Worm (Caenorhabditis elegans) whole organism, L4 larva: ENCODE data around the gene nca-2.

Experiments used
- F26F4.8 ChIP-seq: fragments of 200-800 bp; sonication (Bioruptor generic); conservative IDR thresholded peaks from 2 replicates; pipeline ENCODE4 v1.3.6; 2022; ENCODE audit warnings: missing genetic modification characterization, missing compliant biosample characterization
- F44E2.7 ChIP-seq: fragments of 200-800 bp; sonication (Bioruptor generic); IDR thresholded peaks from 2 replicates; pipeline ENCODE4 v2.1.2; 2022; ENCODE audit warnings: missing genetic modification characterization, missing compliant biosample characterization
- F49E8.2 ChIP-seq: sonication (generic microtip); optimal IDR thresholded peaks from 2 replicates; lab custom pipeline; 2016; ENCODE audit warnings: missing compliant biosample characterization, mild to moderate bottlenecking, missing genetic modification characterization, borderline replicate concordance
- R02D3.7 ChIP-seq: fragments of 150-350 bp; sonication (generic microtip); optimal IDR thresholded peaks from 3 replicates; lab custom pipeline; 2014; ENCODE audit warnings: missing biosample characterization, missing genetic modification characterization
- T20F7.1 ChIP-seq: fragments of 200-800 bp; sonication (Bioruptor generic); optimal IDR thresholded peaks from 2 replicates; lab custom pipeline; 2018; ENCODE audit warnings: mild to moderate bottlenecking, missing genetic modification characterization, missing compliant biosample characterization
- T26A8.4 ChIP-seq: fragments of 200-800 bp; sonication (Bioruptor generic); IDR thresholded peaks from 2 replicates; pipeline ENCODE4 v1.3.6; 2022; ENCODE audit warnings: missing genetic modification characterization, missing compliant biosample characterization
- Y105C5A.15 ChIP-seq: fragments of 200-800 bp; sonication (Bioruptor generic); IDR thresholded peaks from 2 replicates; pipeline ENCODE4 v1.3.6; 2022; ENCODE audit warnings: missing genetic modification characterization, missing compliant biosample characterization
- Y48G9A.11 ChIP-seq: fragments of 200-800 bp; sonication (Bioruptor generic); IDR thresholded peaks from 2 replicates; pipeline ENCODE4 v1.3.6; 2022; ENCODE audit warnings: missing genetic modification reagents, missing genetic modification characterization, missing compliant biosample characterization
- ZK337.2 ChIP-seq: fragments of 200-800 bp; sonication (Bioruptor generic); IDR thresholded peaks from 2 replicates; pipeline ENCODE4 v1.3.6; 2022; ENCODE audit warnings: missing genetic modification reagents, missing genetic modification characterization, missing compliant biosample characterization
- ZK546.5 ChIP-seq, 2 experiments: sonication (generic microtip); optimal IDR thresholded peaks; 2 replicates each; lab custom pipeline; 2017; ENCODE audit warnings: missing biosample characterization in 2 of 2, missing genetic modification characterization in 2 of 2
- aly-2 ChIP-seq: sonication (generic microtip); optimal IDR thresholded peaks from 2 replicates; lab custom pipeline; 2018; ENCODE audit warnings: missing biosample characterization, missing genetic modification characterization
- ama-1 ChIP-seq: fragments of 150-350 bp; optimal IDR thresholded peaks from 2 replicates; lab custom pipeline; 2014; ENCODE audit warnings: inconsistent platforms, mixed read lengths
- ceh-20 ChIP-seq: fragments of 200-800 bp; sonication (Bioruptor generic); IDR thresholded peaks from 2 replicates; pipeline ENCODE4 v1.3.6; 2022; ENCODE audit warnings: missing genetic modification reagents, missing genetic modification characterization, missing compliant biosample characterization
- ceh-28 ChIP-seq: fragments of 150-350 bp; optimal IDR thresholded peaks from 2 replicates; lab custom pipeline; 2014; ENCODE audit warnings: missing biosample characterization, missing genetic modification reagents, missing genetic modification characterization
- ceh-44 ChIP-seq: fragments of 200-800 bp; sonication (Bioruptor generic); IDR thresholded peaks from 2 replicates; pipeline ENCODE4 v1.3.6; 2022; ENCODE audit warnings: missing genetic modification reagents, missing genetic modification characterization, missing compliant biosample characterization
- ceh-62 ChIP-seq: sonication (generic microtip); optimal IDR thresholded peaks from 2 replicates; lab custom pipeline; 2017; ENCODE audit warnings: missing biosample characterization, missing genetic modification characterization
- ceh-82 ChIP-seq: sonication (generic microtip); optimal IDR thresholded peaks from 2 replicates; lab custom pipeline; 2017; ENCODE audit warnings: missing biosample characterization, missing genetic modification characterization
- daf-16 ChIP-seq, 3 experiments: sonication (generic microtip); optimal IDR thresholded peaks; 2 replicates each; lab custom pipeline; 2016 to 2017; ENCODE audit warnings: missing genetic modification characterization in 3 of 3, missing genetic modification reagents in 3 of 3, mild to moderate bottlenecking in 2 of 3, missing compliant biosample characterization in 2 of 3, missing biosample characterization in 1 of 3, moderate library complexity in 1 of 3
- daf-8 ChIP-seq: fragments of 200-800 bp; sonication (Bioruptor generic); IDR thresholded peaks from 2 replicates; pipeline ENCODE4 v1.3.6; 2022; ENCODE audit warnings: missing genetic modification characterization, missing compliant biosample characterization
- dmd-6 ChIP-seq: fragments of 200-800 bp; sonication (Bioruptor generic); IDR thresholded peaks from 2 replicates; pipeline ENCODE4 v1.3.6; 2022; ENCODE audit warnings: missing genetic modification reagents, missing genetic modification characterization, missing compliant biosample characterization
- egl-43 ChIP-seq: fragments of 200-800 bp; sonication (Bioruptor generic); IDR thresholded peaks from 2 replicates; pipeline ENCODE4 v1.3.6; 2022; ENCODE audit warnings: missing genetic modification reagents, missing genetic modification characterization, missing compliant biosample characterization
- fkh-10 ChIP-seq: fragments of 150-350 bp; optimal IDR thresholded peaks from 2 replicates; lab custom pipeline; 2014; ENCODE audit warnings: missing biosample characterization, missing genetic modification reagents, missing genetic modification characterization
- hif-1 ChIP-seq, 2 experiments: sonication (generic microtip); optimal IDR thresholded peaks; 2 replicates each; lab custom pipeline; 2016 to 2017; ENCODE audit warnings: missing compliant biosample characterization in 2 of 2, missing genetic modification characterization in 2 of 2, missing genetic modification reagents in 2 of 2, missing genotype in 2 of 2, mild to moderate bottlenecking in 1 of 2
- hmg-1.1 ChIP-seq: fragments of 200-800 bp; sonication (Bioruptor generic); IDR thresholded peaks from 2 replicates; pipeline ENCODE4 v1.3.6; 2022; ENCODE audit warnings: missing genetic modification reagents, missing genetic modification characterization, missing compliant biosample characterization
- jun-1 ChIP-seq: fragments of 150-350 bp; optimal IDR thresholded peaks from 2 replicates; lab custom pipeline; 2014; ENCODE audit warnings: missing biosample characterization, missing genetic modification reagents, missing genetic modification characterization
- lin-1 ChIP-seq: fragments of 200-800 bp; sonication (Bioruptor generic); IDR thresholded peaks from 2 replicates; pipeline ENCODE4 v1.3.6; 2022; ENCODE audit warnings: missing genetic modification reagents, missing genetic modification characterization, missing compliant biosample characterization
- lin-13 ChIP-seq: fragments of 150-350 bp; optimal IDR thresholded peaks from 2 replicates; lab custom pipeline; 2014; ENCODE audit warnings: missing biosample characterization, missing genetic modification reagents, missing genetic modification characterization
- lin-15B ChIP-seq: fragments of 150-350 bp; sonication (generic microtip); optimal IDR thresholded peaks from 3 replicates; lab custom pipeline; 2014; ENCODE audit warnings: missing biosample characterization, missing genetic modification characterization
- lin-38 ChIP-seq: fragments of 200-800 bp; sonication (Bioruptor generic); IDR thresholded peaks from 2 replicates; pipeline ENCODE4 v1.3.6; 2022; ENCODE audit warnings: missing genetic modification reagents, missing genetic modification characterization, missing compliant biosample characterization
- lir-3 ChIP-seq: sonication (generic microtip); optimal IDR thresholded peaks from 2 replicates; lab custom pipeline; 2016; ENCODE audit warnings: mild to moderate bottlenecking, missing genetic modification characterization, missing compliant biosample characterization
- mdl-1 ChIP-seq, 2 experiments: fragments of 150-350 bp in 1 of 2; sonication (generic microtip) in 1 of 2; optimal IDR thresholded peaks; 2 replicates each; lab custom pipeline; 2014 to 2017; ENCODE audit warnings: missing biosample characterization in 2 of 2, missing genetic modification characterization in 2 of 2
- mdt-29 ChIP-seq: fragments of 200-800 bp; sonication (Bioruptor generic); IDR thresholded peaks from 2 replicates; pipeline ENCODE4 v1.3.6; 2022; ENCODE audit warnings: missing genetic modification reagents, missing genetic modification characterization, missing compliant biosample characterization
- mep-1 ChIP-seq: fragments of 150-350 bp; sonication (generic microtip); optimal IDR thresholded peaks from 3 replicates; lab custom pipeline; 2014; ENCODE audit warnings: missing biosample characterization, missing genetic modification characterization
- mxl-3 ChIP-seq: fragments of 200-800 bp; sonication (Bioruptor generic); optimal IDR thresholded peaks from 2 replicates; lab custom pipeline; 2018; ENCODE audit warnings: mild to moderate bottlenecking, missing genetic modification characterization, missing compliant biosample characterization
- nhr-10 ChIP-seq: fragments of 150-350 bp; optimal IDR thresholded peaks from 2 replicates; lab custom pipeline; 2014; ENCODE audit warnings: missing biosample characterization, missing genetic modification characterization
- nhr-102 ChIP-seq: sonication (generic microtip); optimal IDR thresholded peaks from 2 replicates; lab custom pipeline; 2016; ENCODE audit warnings: mild to moderate bottlenecking, missing genetic modification characterization, moderate library complexity, missing compliant biosample characterization
- nhr-11 ChIP-seq: fragments of 150-350 bp; optimal IDR thresholded peaks from 2 replicates; lab custom pipeline; 2014; ENCODE audit warnings: missing biosample characterization, missing genetic modification characterization
- nhr-41 ChIP-seq: fragments of 200-800 bp; sonication (Bioruptor generic); IDR thresholded peaks from 2 replicates; pipeline ENCODE4 v1.3.6; 2022; ENCODE audit warnings: missing genetic modification reagents, missing genetic modification characterization, missing compliant biosample characterization
- nhr-48 ChIP-seq: sonication (generic microtip); optimal IDR thresholded peaks from 2 replicates; lab custom pipeline; 2016; ENCODE audit warnings: mild to moderate bottlenecking, missing genetic modification characterization, missing compliant biosample characterization
- nhr-6 ChIP-seq: fragments of 150-350 bp; optimal IDR thresholded peaks from 2 replicates; lab custom pipeline; 2014; ENCODE audit warnings: missing biosample characterization, missing genetic modification characterization
- pha-4 ChIP-seq, 2 experiments: fragments of 150-350 bp in 1 of 2; fragments of 200-800 bp in 1 of 2; sonication (Bioruptor generic) in 1 of 2; IDR thresholded peaks in 1 of 2; optimal IDR thresholded peaks in 1 of 2; 2 replicates each; pipeline versions ENCODE4 v1.3.6 to Lab custom; 2014 to 2022; ENCODE audit warnings: missing genetic modification characterization in 2 of 2, missing genetic modification reagents in 2 of 2, missing biosample characterization in 1 of 2, missing compliant biosample characterization in 1 of 2
- pqm-1 ChIP-seq: sonication (generic microtip); optimal IDR thresholded peaks from 2 replicates; lab custom pipeline; 2017; ENCODE audit warnings: missing biosample characterization, missing genetic modification characterization
- rbr-2 ChIP-seq: sonication (generic microtip); optimal IDR thresholded peaks from 2 replicates; lab custom pipeline; 2016; ENCODE audit warnings: missing genotype, missing genetic modification characterization, missing compliant biosample characterization
- saeg-2 ChIP-seq: fragments of 200-800 bp; sonication (Bioruptor generic); IDR thresholded peaks from 2 replicates; pipeline ENCODE4 v1.3.6; 2022; ENCODE audit warnings: missing genetic modification reagents, missing genetic modification characterization, missing compliant biosample characterization
- set-16 ChIP-seq: fragments of 200-800 bp; sonication (Bioruptor generic); IDR thresholded peaks from 2 replicates; pipeline ENCODE4 v1.3.6; 2022; ENCODE audit warnings: missing genetic modification reagents, missing genetic modification characterization, missing compliant biosample characterization
- skn-1 ChIP-seq: fragments of 150-350 bp; optimal IDR thresholded peaks from 2 replicates; lab custom pipeline; 2014; ENCODE audit warnings: missing biosample characterization, missing genetic modification characterization
- spr-3 ChIP-seq: fragments of 200-800 bp; sonication (Bioruptor generic); optimal IDR thresholded peaks from 2 replicates; lab custom pipeline; 2018; ENCODE audit warnings: mild to moderate bottlenecking, missing genetic modification characterization, missing compliant biosample characterization
- zip-11 ChIP-seq: fragments of 200-800 bp; sonication (Bioruptor generic); IDR thresholded peaks from 2 replicates; pipeline ENCODE4 v1.3.6; 2022; ENCODE audit warnings: missing genetic modification characterization, missing compliant biosample characterization

nca-2 gene

ce11 chrIII:5017550-5017949 is 52.2 kb downstream of the nca-2 start, which contains the start of gene larp-1:
TSS of gene larp-1 (minus strand) at chrIII:5017650.
- no peak for TF ChIP-seq skn-1
- no peak for TF ChIP-seq lir-3 (tag; lab: Kevin White, UChicago)
- no peak for TF ChIP-seq pqm-1 (tag; lab: Kevin White, UChicago)
- no peak for TF ChIP-seq jun-1 (tag; lab: Kevin White, UChicago)
- no peak for TF ChIP-seq R02D3.7
- TF ChIP-seq ZK546.5 (tag; optimal IDR thresholded peaks at IDR 0.05; lab: Kevin White, UChicago) = no peak
- TF ChIP-seq daf-8 = no peak
- no peak for TF ChIP-seq mdt-29 (GFP tag; lab: Robert Waterston, UW)
- TF ChIP-seq F26F4.8 (GFP tag; lab: Robert Waterston, UW) = no peak
- no peak for TF ChIP-seq lin-38 (GFP tag; lab: Robert Waterston, UW)
- no peak for TF ChIP-seq nhr-11 (tag; lab: Kevin White, UChicago)
- no peak for TF ChIP-seq ZK337.2 (GFP tag; lab: Robert Waterston, UW)
- TF ChIP-seq lin-15B = no peak
- TF ChIP-seq lin-1 (GFP tag; lab: Robert Waterston, UW) = no peak
- no peak for TF ChIP-seq ceh-62 (tag; lab: Kevin White, UChicago)
- TF ChIP-seq hif-1 (tag; optimal IDR thresholded peaks at IDR 0.05; lab: Kevin White, UChicago) = no peak

ce11 chrIII:5018116-5018689 is 52.8 kb downstream of the nca-2 start, which contains the start of gene wip-1:
TSS of gene wip-1 (plus strand) at chrIII:5018639.
- TF ChIP-seq fkh-10 (GFP tag; lab: Kevin White, UChicago) = peak; percentile 85
- TF ChIP-seq ceh-20 (GFP tag; lab: Robert Waterston, UW) = peak; percentile 95
- TF ChIP-seq daf-8 = no peak
- TF ChIP-seq ama-1 = peak; percentile 36
- peak; percentile 46; the same call in 1 of the 2 replicates for TF ChIP-seq ceh-44 (GFP tag; lab: Robert Waterston, UW)
- TF ChIP-seq hmg-1.1 (GFP tag; lab: Robert Waterston, UW) = peak; percentile 98
- peak; percentile 96 for TF ChIP-seq pha-4 (GFP tag; IDR thresholded peaks at IDR 0.05; lab: Robert Waterston, UW)
- TF ChIP-seq pha-4 (tag; optimal IDR thresholded peaks at IDR 0.05; lab: Kevin White, UChicago) = peak; percentile 73
- TF ChIP-seq ceh-28 = peak; percentile 38
- peak; percentile 87; the same call in 1 of the 2 replicates for TF ChIP-seq saeg-2
- peak; percentile 2 for TF ChIP-seq R02D3.7
- peak; percentile 95 for TF ChIP-seq nhr-6 (tag; lab: Kevin White, UChicago)
- peak; percentile 96 for TF ChIP-seq egl-43 (GFP tag; lab: Robert Waterston, UW)
- TF ChIP-seq spr-3 = peak; percentile 89
- TF ChIP-seq nhr-102 (tag; lab: Kevin White, UChicago) = peak; percentile 97
- peak; percentile 95 for TF ChIP-seq T20F7.1
- peak; percentile 87 for TF ChIP-seq F44E2.7
- peak; percentile 97 for TF ChIP-seq mxl-3 (GFP tag; lab: Kevin White, UChicago)
- TF ChIP-seq ceh-82 (tag; lab: Kevin White, UChicago) = no peak
- peak; percentile 83 for TF ChIP-seq Y48G9A.11 (GFP tag; lab: Robert Waterston, UW)
- TF ChIP-seq rbr-2 (tag; lab: Kevin White, UChicago) = peak; percentile 98
- peak; percentile 84; the same call in 1 of the 2 replicates for TF ChIP-seq Y105C5A.15 (GFP tag; lab: Robert Waterston, UW)
- peak; percentile 79; the same call in 1 of the 2 replicates for TF ChIP-seq nhr-41 (GFP tag; lab: Robert Waterston, UW)
- TF ChIP-seq nhr-11 (tag; lab: Kevin White, UChicago) = peak; percentile 98
- peak; percentile 95 to 97 for TF ChIP-seq daf-16 (GFP tag; optimal IDR thresholded peaks at IDR 0.05; lab: Kevin White, UChicago)
- peak; percentile 97 for TF ChIP-seq daf-16 (tag; optimal IDR thresholded peaks at IDR 0.05; lab: Kevin White, UChicago)
- peak; percentile 73 to 89 for TF ChIP-seq hif-1 (tag; optimal IDR thresholded peaks at IDR 0.05; lab: Kevin White, UChicago)
- peak; percentile 96 for TF ChIP-seq dmd-6 (GFP tag; lab: Robert Waterston, UW)
- peak; percentile 69; the same call in 1 of the 2 replicates for TF ChIP-seq ZK337.2 (GFP tag; lab: Robert Waterston, UW)
- TF ChIP-seq set-16 (GFP tag; lab: Robert Waterston, UW) = peak; percentile 60
- TF ChIP-seq mep-1 (tag; lab: Kevin White, UChicago) = peak; percentile 99
- TF ChIP-seq T26A8.4 (GFP tag; lab: Robert Waterston, UW) = peak; percentile 98
- peak; percentile 20 to 82 for TF ChIP-seq mdl-1 (tag; optimal IDR thresholded peaks at IDR 0.05; lab: Kevin White, UChicago)
- peak; percentile 44 for TF ChIP-seq nhr-10 (tag; lab: Kevin White, UChicago)
- TF ChIP-seq lin-13 = peak; percentile 97
- no peak for TF ChIP-seq aly-2 (tag; lab: Kevin White, UChicago)
- no peak for TF ChIP-seq zip-11 (GFP tag; lab: Robert Waterston, UW)
- peak; percentile 91 for TF ChIP-seq nhr-48 (tag; lab: Kevin White, UChicago)
- TF ChIP-seq F49E8.2 (tag; lab: Kevin White, UChicago) = peak; percentile 96
